Fruit fly (Drosophila melanogaster) whole organism, embryonic: ENCODE results near the gene Gale.
A peak's percentile ranks its signal among the peaks of the same experiment; 100 is the strongest.

Experiments used
- Awh ChIP-seq: fragments of 200-800 bp; sonication (Bioruptor generic); IDR thresholded peaks from 2 replicates; pipeline ENCODE4, ENCODE4 v1.3.6; 2022; ENCODE audit warnings: missing biosample characterization, missing genetic modification characterization
- Bdp1 ChIP-seq: fragments of 200-800 bp; sonication (Bioruptor generic); optimal IDR thresholded peaks from 3 replicates; lab custom pipeline; 2016; ENCODE audit warnings: missing biosample characterization, missing genetic modification characterization
- CG1024 ChIP-seq: fragments of 200-800 bp; sonication (Bioruptor generic); IDR thresholded peaks from 2 replicates; pipeline ENCODE4 v1.3.6; 2022; ENCODE audit warnings: missing biosample characterization, missing genetic modification characterization
- CG10274 ChIP-seq: fragments of 200-800 bp; sonication (Bioruptor generic); optimal IDR thresholded peaks from 3 replicates; lab custom pipeline; 2017; ENCODE audit warnings: missing biosample characterization, mild to moderate bottlenecking, missing genetic modification characterization
- CG10431 ChIP-seq: fragments of 200-800 bp; sonication (Bioruptor generic); optimal IDR thresholded peaks from 3 replicates; lab custom pipeline; 2018; ENCODE audit warnings: missing biosample characterization, mild to moderate bottlenecking, missing genetic modification characterization
- CG10565 ChIP-seq: fragments of 200-800 bp; sonication (Bioruptor generic); optimal IDR thresholded peaks from 3 replicates; lab custom pipeline; 2016; ENCODE audit warnings: missing biosample characterization, mild to moderate bottlenecking, missing genetic modification characterization
- CG11093 ChIP-seq: fragments of 200-800 bp; sonication (Bioruptor generic); IDR thresholded peaks from 3 replicates; pipeline ENCODE4 v1.3.6; 2022; ENCODE audit warnings: missing biosample characterization, missing genetic modification characterization
- CG11560 ChIP-seq: fragments of 200-800 bp; sonication (Bioruptor generic); IDR thresholded peaks from 3 replicates; pipeline ENCODE4 v1.3.6; 2022; ENCODE audit warnings: missing biosample characterization, missing genetic modification characterization
- CG11695 ChIP-seq: fragments of 200-800 bp; sonication (Bioruptor generic); IDR thresholded peaks from 3 replicates; pipeline ENCODE4 v1.3.6; 2022; ENCODE audit warnings: missing biosample characterization, missing genetic modification characterization
- CG13287 ChIP-seq: fragments of 200-800 bp; sonication (Bioruptor generic); IDR thresholded peaks from 2 replicates; pipeline ENCODE4 v1.3.6; 2022; ENCODE audit warnings: missing biosample characterization, missing genetic modification characterization; ENCODE audit not compliant: partially characterized antibody
- CG16779 ChIP-seq: fragments of 200-800 bp; sonication (Bioruptor generic); IDR thresholded peaks from 2 replicates; pipeline ENCODE4 v1.3.6; 2022; ENCODE audit warnings: missing biosample characterization, missing genetic modification characterization
- CG17802 ChIP-seq: fragments of 200-800 bp; sonication (Bioruptor generic); optimal IDR thresholded peaks from 2 replicates; lab custom pipeline; 2018; ENCODE audit warnings: missing biosample characterization, mild to moderate bottlenecking, missing genetic modification characterization, moderate library complexity
- CG18262 ChIP-seq: fragments of 200-800 bp; optimal IDR thresholded peaks from 3 replicates; lab custom pipeline; 2019; ENCODE audit warnings: missing biosample characterization, mild to moderate bottlenecking, missing genetic modification characterization, moderate library complexity
- CG18599 ChIP-seq: fragments of 200-800 bp; sonication (Bioruptor generic); optimal IDR thresholded peaks from 3 replicates; lab custom pipeline; 2017; ENCODE audit warnings: missing biosample characterization, missing genetic modification characterization, mild to moderate bottlenecking, moderate library complexity, missing genetic modification reagents
- CG31441 ChIP-seq: fragments of 200-800 bp; sonication (Bioruptor generic); IDR thresholded peaks from 2 replicates; pipeline ENCODE4 v1.3.6; 2022; ENCODE audit warnings: missing biosample characterization, missing genetic modification characterization
- CG32767 ChIP-seq: fragments of 200-800 bp; sonication (Bioruptor generic); IDR thresholded peaks from 2 replicates; pipeline ENCODE4 v1.3.6; 2022; ENCODE audit warnings: missing biosample characterization, missing genetic modification characterization
- CG6175 ChIP-seq: fragments of 200-800 bp; sonication (Bioruptor generic); IDR thresholded peaks from 3 replicates; pipeline ENCODE4 v1.3.6; 2022; ENCODE audit warnings: missing biosample characterization, missing genetic modification characterization
- CG6765 ChIP-seq: fragments of 200-800 bp; sonication (Bioruptor generic); optimal IDR thresholded peaks from 3 replicates; lab custom pipeline; 2017; ENCODE audit warnings: missing biosample characterization, mild to moderate bottlenecking, missing genetic modification characterization
- CG9215 ChIP-seq: fragments of 200-800 bp; sonication (Bioruptor generic); IDR thresholded peaks from 2 replicates; pipeline ENCODE4 v1.3.6; 2022; ENCODE audit warnings: missing biosample characterization, missing genetic modification characterization
- CG9609 ChIP-seq: fragments of 200-800 bp; sonication (Bioruptor generic); optimal IDR thresholded peaks from 3 replicates; lab custom pipeline; 2016; ENCODE audit warnings: missing biosample characterization, missing genetic modification characterization
- CG9876 ChIP-seq: fragments of 200-800 bp; sonication (Bioruptor generic); optimal IDR thresholded peaks from 2 replicates; lab custom pipeline; 2016; ENCODE audit warnings: missing biosample characterization, missing genetic modification characterization
- Camta ChIP-seq: fragments of 200-800 bp; sonication (Bioruptor generic); optimal IDR thresholded peaks from 2 replicates; lab custom pipeline; 2016; ENCODE audit warnings: missing biosample characterization, missing genetic modification characterization
- D19B ChIP-seq: fragments of 200-800 bp; sonication (Bioruptor generic); optimal IDR thresholded peaks from 2 replicates; lab custom pipeline; 2017; ENCODE audit warnings: missing biosample characterization, mild to moderate bottlenecking, missing genetic modification characterization
- Dip3 ChIP-seq: fragments of 200-800 bp; sonication (Bioruptor generic); optimal IDR thresholded peaks from 3 replicates; lab custom pipeline; 2016; ENCODE audit warnings: missing biosample characterization, missing genetic modification characterization
- Ets65A ChIP-seq: fragments of 200-800 bp; sonication (Bioruptor generic); peaks from one replicate; lab custom pipeline; 2016; ENCODE audit warnings: missing biosample characterization, missing genetic modification characterization
- Hand ChIP-seq: fragments of 200-800 bp; sonication (Bioruptor generic); optimal IDR thresholded peaks from 2 replicates; lab custom pipeline; 2017; ENCODE audit warnings: mild to moderate bottlenecking, missing biosample characterization, missing genetic modification reagents, missing genetic modification characterization
- HmgD ChIP-seq: fragments of 200-800 bp; sonication (Bioruptor generic); optimal IDR thresholded peaks from 3 replicates; lab custom pipeline; 2016; ENCODE audit warnings: missing biosample characterization, missing genetic modification characterization
- NC2α ChIP-seq: fragments of 200-800 bp; sonication (Bioruptor generic); optimal IDR thresholded peaks from 2 replicates; lab custom pipeline; 2016; ENCODE audit warnings: missing biosample characterization, missing genetic modification characterization
- NfI ChIP-seq: fragments of 200-800 bp; sonication (Bioruptor generic); optimal IDR thresholded peaks from 3 replicates; lab custom pipeline; 2018; ENCODE audit warnings: missing biosample characterization, mild to moderate bottlenecking, missing genetic modification characterization, moderate library complexity
- PHDP ChIP-seq: fragments of 200-800 bp; sonication (Bioruptor generic); optimal IDR thresholded peaks from 3 replicates; lab custom pipeline; 2018; ENCODE audit warnings: missing biosample characterization, mild to moderate bottlenecking, missing genetic modification characterization, moderate library complexity
- Poxn ChIP-seq: fragments of 200-800 bp; sonication (Bioruptor generic); IDR thresholded peaks from 2 replicates; pipeline ENCODE4 v1.3.6; 2022; ENCODE audit warnings: missing biosample characterization, missing genetic modification characterization
- Trl ChIP-seq, 3 experiments: fragments of >200 bp in 2 of 3; fragments of 200-800 bp in 1 of 3; sonication (Bioruptor generic) in 1 of 3; optimal IDR thresholded peaks; 2 replicates in 1 of 3; 3 replicates in 2 of 3; lab custom pipeline; 2016 to 2017; ENCODE audit warnings: missing biosample characterization in 1 of 3, missing genetic modification characterization in 1 of 3
- bowl ChIP-seq: fragments of 200-800 bp; sonication (Bioruptor generic); IDR thresholded peaks from 2 replicates; pipeline ENCODE4 v1.3.6; 2022; ENCODE audit warnings: missing biosample characterization, missing genetic modification characterization
- chinmo ChIP-seq: fragments of 200-800 bp; sonication (Bioruptor generic); IDR thresholded peaks from 4 replicates; pipeline ENCODE4 v1.3.6; 2022; ENCODE audit warnings: missing biosample characterization, missing genetic modification characterization; ENCODE audit not compliant: partially characterized antibody
- gcm ChIP-seq: fragments of 200-800 bp; sonication (Bioruptor generic); optimal IDR thresholded peaks from 2 replicates; lab custom pipeline; 2019; ENCODE audit warnings: missing biosample characterization, mild to moderate bottlenecking, missing genetic modification characterization, moderate library complexity
- gcm2 ChIP-seq: fragments of 200-800 bp; sonication (Bioruptor generic); optimal IDR thresholded peaks from 2 replicates; lab custom pipeline; 2016; ENCODE audit warnings: missing biosample characterization, missing genetic modification characterization
- gem ChIP-seq: fragments of 200-800 bp; sonication (Bioruptor generic); optimal IDR thresholded peaks from 2 replicates; lab custom pipeline; 2019; ENCODE audit warnings: missing biosample characterization, mild to moderate bottlenecking, missing genetic modification characterization, moderate library complexity
- kah ChIP-seq: fragments of 200-800 bp; sonication (Bioruptor generic); optimal IDR thresholded peaks from 2 replicates; lab custom pipeline; 2018; ENCODE audit warnings: missing biosample characterization, mild to moderate bottlenecking, missing genetic modification characterization
- lov ChIP-seq, 2 experiments: fragments of 200-800 bp in 1 of 2; fragments of >200 bp in 1 of 2; sonication (Bioruptor generic) in 1 of 2; IDR thresholded peaks in 1 of 2; optimal IDR thresholded peaks in 1 of 2; 2 replicates in 1 of 2; 3 replicates in 1 of 2; pipeline versions ENCODE4 v1.3.6 to Lab custom; 2017 to 2022; ENCODE audit warnings: missing biosample characterization in 1 of 2, missing genetic modification characterization in 1 of 2
- pan ChIP-seq, 4 experiments: fragments of >200 bp in 3 of 4; fragments of 200-800 bp in 1 of 4; sonication (Bioruptor generic) in 1 of 4; optimal IDR thresholded peaks in 3 of 4; IDR thresholded peaks in 1 of 4; 2 replicates each; pipeline versions ENCODE4 v1.3.6 to Lab custom; 2017 to 2022; ENCODE audit warnings: missing biosample characterization in 2 of 4, missing genetic modification characterization in 2 of 4, mixed read lengths in 1 of 4
- phol ChIP-seq: fragments of 200-800 bp; sonication (Bioruptor generic); optimal IDR thresholded peaks from 3 replicates; lab custom pipeline; 2018; ENCODE audit warnings: missing biosample characterization, mild to moderate bottlenecking, missing genetic modification characterization, moderate library complexity
- pita ChIP-seq: fragments of 200-800 bp; sonication (Bioruptor generic); optimal IDR thresholded peaks from 2 replicates; lab custom pipeline; 2017; ENCODE audit warnings: missing biosample characterization, mild to moderate bottlenecking, missing genetic modification characterization
- pzg ChIP-seq: fragments of 200-800 bp; sonication (Bioruptor generic); optimal IDR thresholded peaks from 3 replicates; lab custom pipeline; 2018; ENCODE audit warnings: missing biosample characterization, mild to moderate bottlenecking, missing genetic modification characterization, moderate library complexity
- slbo ChIP-seq: fragments of 200-800 bp; sonication (Bioruptor generic); IDR thresholded peaks from 2 replicates; pipeline ENCODE4 v1.3.6; 2022; ENCODE audit warnings: missing biosample characterization, missing genetic modification characterization
- stc ChIP-seq: fragments of 200-800 bp; sonication (Bioruptor generic); IDR thresholded peaks from 2 replicates; pipeline ENCODE4 v1.3.6; 2022; ENCODE audit warnings: missing biosample characterization, missing genetic modification characterization
- ttk ChIP-seq: fragments of 200-800 bp; sonication (Bioruptor generic); IDR thresholded peaks from 2 replicates; pipeline ENCODE4 v2.1.2; 2022; ENCODE audit warnings: missing biosample characterization, missing genetic modification characterization
- tup ChIP-seq: fragments of 200-800 bp; sonication (Bioruptor generic); optimal IDR thresholded peaks from 2 replicates; lab custom pipeline; 2016; ENCODE audit warnings: missing biosample characterization, mild to moderate bottlenecking, missing genetic modification characterization, moderate library complexity

Gene Gale

dm6 chr3L:634319-635015 is 13.9 kb upstream of the Gale start (continued):
- TF ChIP-seq CG13287 (no peak), slbo (GFP tag; lab: Robert Waterston, UW) (peak; percentile 80), CG11695 (GFP tag; lab: Robert Waterston, UW) (peak; percentile 84), gem (tag; lab: Kevin White, UChicago) (peak; percentile 96), CG17802 (tag; lab: Kevin White, UChicago) (peak; percentile 78), D19B (GFP tag; lab: Kevin White, UChicago) (peak; percentile 25), NC2α (peak; percentile 88), CG10565 (GFP tag; lab: Kevin White, UChicago) (peak; percentile 70), Camta (GFP tag; lab: Kevin White, UChicago) (peak; percentile 93), kah (GFP tag; lab: Kevin White, UChicago) (peak; percentile 80), CG18599 (GFP tag; lab: Kevin White, UChicago) (peak; percentile 82), NfI (GFP tag; lab: Kevin White, UChicago) (peak; percentile 84), HmgD (peak; percentile 63), CG9609 (GFP tag; lab: Kevin White, UChicago) (peak; percentile 95), CG18262 (tag; lab: Kevin White, UChicago) (peak; percentile 95), pzg (no peak), Bdp1 (GFP tag; lab: Kevin White, UChicago) (peak; percentile 85), CG9215 (GFP tag; lab: Robert Waterston, UW) (peak; percentile 68), ttk (peak; percentile 92), CG10431 (GFP tag; lab: Kevin White, UChicago) (peak; percentile 90), CG9876 (GFP tag; lab: Kevin White, UChicago) (peak; percentile 88), CG11560 (tag; lab: Robert Waterston, UW) (peak; percentile 58; the same call in 2 of the 3 replicates), stc (peak; percentile 91), CG32767 (GFP tag; lab: Robert Waterston, UW) (peak; percentile 92), CG1024 (GFP tag; lab: Robert Waterston, UW) (peak; percentile 88), phol (tag; lab: Kevin White, UChicago) (peak; percentile 94), gcm (peak; percentile 91), CG31441 (peak; percentile 90), chinmo (GFP tag; lab: Robert Waterston, UW) (0 out of 4 replicates have a peak, but pooled peaks have one; percentile 6), CG6765 (peak; percentile 64), Poxn (GFP tag; lab: Robert Waterston, UW) (0 out of 2 replicates have a peak, but pooled peaks have one; percentile 15), Trl (optimal IDR thresholded peaks at IDR 0.05; lab: Kevin White, UChicago) (no peak), Trl (GFP tag; optimal IDR thresholded peaks at IDR 0.05; lab: Kevin White, UChicago) (peak; percentile 94), CG16779 (GFP tag; lab: Robert Waterston, UW) (0 out of 2 replicates have a peak, but pooled peaks have one; percentile 29), pita (GFP tag; lab: Kevin White, UChicago) (no peak), Awh (peak; percentile 94), bowl (GFP tag; lab: Robert Waterston, UW) (peak; percentile 76), Dip3 (GFP tag; lab: Kevin White, UChicago) (peak; percentile 77), lov (optimal IDR thresholded peaks at IDR 0.05; lab: Kevin White, UChicago) (no peak), lov (GFP tag; IDR thresholded peaks at IDR 0.05; lab: Robert Waterston, UW) (peak; percentile 96), tup (GFP tag; lab: Kevin White, UChicago) (peak; percentile 73), CG10274 (GFP tag; lab: Kevin White, UChicago) (peak; percentile 73), pan (optimal IDR thresholded peaks at IDR 0.05; lab: Kevin White, UChicago) (no peak), pan (GFP tag; optimal IDR thresholded peaks at IDR 0.05 in 1 of 2, IDR thresholded peaks at IDR 0.05 in 1 of 2) (peak in 1 of 2 experiments; percentile 91), PHDP (peak; percentile 89), gcm2 (GFP tag; lab: Kevin White, UChicago) (peak; percentile 76), Hand (GFP tag; lab: Kevin White, UChicago) (peak; percentile 50), CG6175 (GFP tag; lab: Robert Waterston, UW) (peak; percentile 75; the same call in 2 of the 3 replicates), CG11093 (GFP tag; lab: Robert Waterston, UW) (peak; percentile 84), Ets65A (GFP tag; lab: Kevin White, UChicago) (peak; percentile 99)
